Fruit fly (Drosophila melanogaster) whole organism, embryonic: ENCODE data around the gene Nin.

Experiments
- Abd-B ChIP-seq: fragments of 200-800 bp; sonication (Bioruptor generic); optimal IDR thresholded peaks from 2 replicates; lab custom pipeline; 2018; ENCODE audit warnings: missing biosample characterization, mild to moderate bottlenecking, missing genetic modification characterization, moderate library complexity
- B-H1 ChIP-seq: fragments of 200-800 bp; sonication (Bioruptor generic); IDR thresholded peaks from 3 replicates; pipeline ENCODE4 v1.3.6; 2022; ENCODE audit warnings: missing biosample characterization, missing genetic modification characterization
- CG1024 ChIP-seq: fragments of 200-800 bp; sonication (Bioruptor generic); IDR thresholded peaks from 2 replicates; pipeline ENCODE4 v1.3.6; 2022; ENCODE audit warnings: missing biosample characterization, missing genetic modification characterization
- CG10565 ChIP-seq: fragments of 200-800 bp; sonication (Bioruptor generic); optimal IDR thresholded peaks from 3 replicates; lab custom pipeline; 2016; ENCODE audit warnings: missing biosample characterization, mild to moderate bottlenecking, missing genetic modification characterization
- CG10979 ChIP-seq: fragments of 200-800 bp; sonication (Bioruptor generic); optimal IDR thresholded peaks from 2 replicates; lab custom pipeline; 2018; ENCODE audit warnings: missing biosample characterization, mild to moderate bottlenecking, missing genetic modification characterization, moderate library complexity
- CG12299 ChIP-seq: fragments of 200-800 bp; sonication (Bioruptor generic); optimal IDR thresholded peaks from 2 replicates; lab custom pipeline; 2018; ENCODE audit warnings: missing biosample characterization, mild to moderate bottlenecking, missing genetic modification characterization
- CG13775 ChIP-seq: fragments of 200-800 bp; sonication (Bioruptor generic); optimal IDR thresholded peaks from 3 replicates; lab custom pipeline; 2017; ENCODE audit warnings: missing biosample characterization, mild to moderate bottlenecking, missing genetic modification characterization
- CG1602 ChIP-seq: fragments of 200-800 bp; sonication (Bioruptor generic); optimal IDR thresholded peaks from 3 replicates; lab custom pipeline; 2016; ENCODE audit warnings: missing biosample characterization, missing genetic modification characterization
- CG17328 ChIP-seq: fragments of 200-800 bp; sonication (Bioruptor generic); IDR thresholded peaks from 2 replicates; pipeline ENCODE4 v1.3.6; 2022; ENCODE audit warnings: missing biosample characterization, missing genetic modification characterization
- CG18476 ChIP-seq: fragments of 200-800 bp; sonication (Bioruptor generic); optimal IDR thresholded peaks from 2 replicates; lab custom pipeline; 2016; ENCODE audit warnings: missing biosample characterization, mild to moderate bottlenecking, missing genetic modification characterization
- CG2199 ChIP-seq: fragments of 200-800 bp; sonication (Bioruptor generic); IDR thresholded peaks from 3 replicates; pipeline ENCODE4 v1.3.6; 2022; ENCODE audit warnings: missing biosample characterization, missing genetic modification characterization
- CG2202 ChIP-seq: fragments of 200-800 bp; sonication (Bioruptor generic); optimal IDR thresholded peaks from 2 replicates; lab custom pipeline; 2018; ENCODE audit warnings: missing biosample characterization, mild to moderate bottlenecking, missing genetic modification characterization
- CG5245 ChIP-seq: fragments of 200-800 bp; sonication (Bioruptor generic); optimal IDR thresholded peaks from 3 replicates; lab custom pipeline; 2016; ENCODE audit warnings: missing biosample characterization, missing genetic modification characterization
- CG6689 ChIP-seq: fragments of 200-800 bp; sonication (Bioruptor generic); IDR thresholded peaks from 2 replicates; pipeline ENCODE4 v1.3.6; 2022; ENCODE audit warnings: missing biosample characterization, missing genetic modification characterization
- CG7839 ChIP-seq: fragments of 200-800 bp; sonication (Bioruptor generic); optimal IDR thresholded peaks from 3 replicates; lab custom pipeline; 2018; ENCODE audit warnings: missing biosample characterization, mild to moderate bottlenecking, missing genetic modification characterization, moderate library complexity
- CG8478 ChIP-seq: fragments of >200 bp; optimal IDR thresholded peaks from 2 replicates; lab custom pipeline; 2018
- CG9609 ChIP-seq: fragments of 200-800 bp; sonication (Bioruptor generic); optimal IDR thresholded peaks from 3 replicates; lab custom pipeline; 2016; ENCODE audit warnings: missing biosample characterization, missing genetic modification characterization
- Dip3 ChIP-seq: fragments of 200-800 bp; sonication (Bioruptor generic); optimal IDR thresholded peaks from 3 replicates; lab custom pipeline; 2016; ENCODE audit warnings: missing biosample characterization, missing genetic modification characterization
- Dp ChIP-seq: fragments of 200-800 bp; sonication (Bioruptor generic); optimal IDR thresholded peaks from 2 replicates; lab custom pipeline; 2018; ENCODE audit warnings: missing biosample characterization, mild to moderate bottlenecking, missing genetic modification characterization, moderate library complexity
- ERR ChIP-seq: fragments of 200-800 bp; sonication (Bioruptor generic); optimal IDR thresholded peaks from 2 replicates; lab custom pipeline; 2016; ENCODE audit warnings: missing biosample characterization, missing genetic modification characterization
- Max ChIP-seq: fragments of 200-800 bp; sonication (Bioruptor generic); optimal IDR thresholded peaks from 2 replicates; lab custom pipeline; 2016; ENCODE audit warnings: missing biosample characterization, mild to moderate bottlenecking, missing genetic modification characterization
- Mrtf ChIP-seq: fragments of 200-800 bp; sonication (Bioruptor generic); IDR thresholded peaks from 3 replicates; pipeline ENCODE4 v1.3.6; 2022; ENCODE audit warnings: missing biosample characterization, missing genetic modification characterization
- Spps ChIP-seq: fragments of 200-800 bp; sonication (Bioruptor generic); optimal IDR thresholded peaks from 2 replicates; lab custom pipeline; 2018; ENCODE audit warnings: missing biosample characterization, mild to moderate bottlenecking, missing genetic modification characterization
- Usf ChIP-seq: fragments of 200-800 bp; sonication (Bioruptor generic); optimal IDR thresholded peaks from 2 replicates; lab custom pipeline; 2017; ENCODE audit warnings: missing genotype, missing biosample characterization, missing genetic modification characterization
- ato ChIP-seq: fragments of 200-800 bp; sonication (Bioruptor generic); IDR thresholded peaks from 2 replicates; pipeline ENCODE4 v1.3.6; 2022; ENCODE audit warnings: missing biosample characterization, missing genetic modification characterization; ENCODE audit not compliant: partially characterized antibody
- az2 ChIP-seq: fragments of 200-800 bp; sonication (Bioruptor generic); optimal IDR thresholded peaks from 3 replicates; lab custom pipeline; 2016; ENCODE audit warnings: missing biosample characterization, missing genetic modification characterization
- br ChIP-seq: fragments of >200 bp; optimal IDR thresholded peaks from 2 replicates; lab custom pipeline; 2017
- cad ChIP-seq: fragments of >200 bp; optimal IDR thresholded peaks from 2 replicates; lab custom pipeline; 2017; ENCODE audit warnings: missing biosample characterization, missing genetic modification characterization
- chm ChIP-seq: fragments of 200-800 bp; sonication (Bioruptor generic); IDR thresholded peaks from 2 replicates; pipeline ENCODE4 v1.3.6; 2022; ENCODE audit warnings: missing biosample characterization, missing genetic modification characterization
- dysf ChIP-seq: fragments of 200-800 bp; sonication (Bioruptor generic); IDR thresholded peaks from 3 replicates; pipeline ENCODE4 v1.3.6; 2022; ENCODE audit warnings: missing biosample characterization, missing genetic modification characterization
- eve ChIP-seq, 2 experiments: fragments of >200 bp; optimal IDR thresholded peaks; 2 replicates each; lab custom pipeline; 2017; ENCODE audit warnings: missing biosample characterization in 2 of 2, missing genetic modification characterization in 2 of 2
- insv ChIP-seq, 2 experiments: fragments of 200-800 bp; sonication (Bioruptor generic); optimal IDR thresholded peaks; 3 replicates each; lab custom pipeline; 2016 to 2018; ENCODE audit warnings: missing biosample characterization in 2 of 2, missing genetic modification characterization in 2 of 2
- jing ChIP-seq: fragments of 200-800 bp; sonication (Bioruptor generic); optimal IDR thresholded peaks from 2 replicates; lab custom pipeline; 2018; ENCODE audit warnings: missing biosample characterization, mild to moderate bottlenecking, missing genetic modification characterization
- klu ChIP-seq: fragments of 200-800 bp; sonication (Bioruptor generic); IDR thresholded peaks from 2 replicates; pipeline ENCODE4 v1.3.6; 2022; ENCODE audit warnings: missing biosample characterization, missing genetic modification characterization
- lbe ChIP-seq: fragments of 200-800 bp; sonication (Bioruptor generic); optimal IDR thresholded peaks from 2 replicates; lab custom pipeline; 2016; ENCODE audit warnings: missing biosample characterization, mild to moderate bottlenecking, missing genetic modification characterization
- lilli ChIP-seq: fragments of 200-800 bp; sonication (Bioruptor generic); optimal IDR thresholded peaks from 3 replicates; lab custom pipeline; 2016; ENCODE audit warnings: missing biosample characterization, missing genetic modification characterization
- mirr ChIP-seq: fragments of 200-800 bp; sonication (Bioruptor generic); optimal IDR thresholded peaks from 3 replicates; lab custom pipeline; 2018; ENCODE audit warnings: missing biosample characterization, mild to moderate bottlenecking, missing genetic modification characterization
- odd ChIP-seq: fragments of 200-800 bp; sonication (Bioruptor generic); optimal IDR thresholded peaks from 2 replicates; lab custom pipeline; 2017; ENCODE audit warnings: missing biosample characterization, mild to moderate bottlenecking, missing genetic modification characterization
- peb ChIP-seq: fragments of 200-800 bp; sonication (Bioruptor generic); IDR thresholded peaks from 2 replicates; pipeline ENCODE4 v1.3.6; 2022; ENCODE audit warnings: missing biosample characterization, missing genetic modification characterization
- pfk ChIP-seq: fragments of 200-800 bp; sonication (Bioruptor generic); optimal IDR thresholded peaks from 2 replicates; lab custom pipeline; 2018; ENCODE audit warnings: missing biosample characterization, mild to moderate bottlenecking, missing genetic modification characterization, moderate library complexity
- pho ChIP-seq: fragments of 200-800 bp; sonication (Bioruptor generic); optimal IDR thresholded peaks from 2 replicates; lab custom pipeline; 2016; ENCODE audit warnings: missing biosample characterization, missing genetic modification characterization
- pum ChIP-seq: fragments of 200-800 bp; sonication (Bioruptor generic); optimal IDR thresholded peaks from 2 replicates; lab custom pipeline; 2016; ENCODE audit warnings: missing biosample characterization, missing genetic modification characterization
- sc ChIP-seq, 3 experiments: fragments of >200 bp in 2 of 3; fragments of 200-800 bp in 1 of 3; sonication (Bioruptor generic) in 1 of 3; optimal IDR thresholded peaks; 2 replicates in 2 of 3; 3 replicates in 1 of 3; lab custom pipeline; 2017; ENCODE audit warnings: mild to moderate bottlenecking in 1 of 3, missing biosample characterization in 1 of 3, missing genetic modification characterization in 1 of 3, missing genetic modification reagents in 1 of 3
- schlank ChIP-seq: fragments of 200-800 bp; sonication (Bioruptor generic); optimal IDR thresholded peaks from 2 replicates; lab custom pipeline; 2018; ENCODE audit warnings: missing biosample characterization, mild to moderate bottlenecking, missing genetic modification characterization
- shn ChIP-seq: fragments of 200-800 bp; sonication (Bioruptor generic); optimal IDR thresholded peaks from 3 replicates; lab custom pipeline; 2016; ENCODE audit warnings: missing biosample characterization, missing genetic modification characterization
- so ChIP-seq: fragments of 200-800 bp; sonication (Bioruptor generic); IDR thresholded peaks from 3 replicates; pipeline ENCODE4 v1.3.6; 2022; ENCODE audit warnings: missing biosample characterization, missing genetic modification characterization
- tna ChIP-seq: fragments of 200-800 bp; sonication (Bioruptor generic); IDR thresholded peaks from 2 replicates; pipeline ENCODE4 v1.3.6; 2022; ENCODE audit warnings: missing biosample characterization, missing genetic modification characterization; ENCODE audit not compliant: partially characterized antibody
- trh ChIP-seq: fragments of 200-800 bp; sonication (Bioruptor generic); optimal IDR thresholded peaks from 2 replicates; lab custom pipeline; 2016; ENCODE audit warnings: missing biosample characterization, missing genetic modification characterization
- z ChIP-seq: fragments of 200-800 bp; sonication (Bioruptor generic); IDR thresholded peaks from 3 replicates; pipeline ENCODE4 v1.3.6; 2022; ENCODE audit warnings: missing biosample characterization, missing genetic modification characterization
- zen2 ChIP-seq: fragments of 200-800 bp; sonication (Bioruptor generic); IDR thresholded peaks from 3 replicates; pipeline ENCODE4 v1.3.6; 2022; ENCODE audit warnings: missing biosample characterization, missing genetic modification characterization; ENCODE audit not compliant: partially characterized antibody
- zfh2 ChIP-seq: fragments of 200-800 bp; sonication (Bioruptor generic); optimal IDR thresholded peaks from 2 replicates; lab custom pipeline; 2016; ENCODE audit warnings: missing biosample characterization, missing genetic modification characterization

Gene Nin

dm6 chr2L:5303044-5303904, 24.9 kb upstream of the Nin start (continued):
- TF ChIP-seq trh (no peak), CG2199 (GFP tag; lab: Robert Waterston, UW) (no peak), CG18476 (no peak), az2 (GFP tag; lab: Kevin White, UChicago) (no peak), Abd-B (no peak), shn (GFP tag; lab: Kevin White, UChicago) (no peak), CG7839 (tag; lab: Kevin White, UChicago) (peak; percentile 6), Usf (GFP tag; lab: Kevin White, UChicago) (no peak), sc (optimal IDR thresholded peaks at IDR 0.05; lab: Kevin White, UChicago) (no peak), sc (GFP tag; optimal IDR thresholded peaks at IDR 0.05; lab: Kevin White, UChicago) (no peak), CG2202 (peak; percentile 2), CG8478 (lab: Kevin White, UChicago) (peak; percentile 47), jing (no peak), tna (GFP tag; lab: Robert Waterston, UW) (no peak), cad (no peak), CG10979 (tag; lab: Kevin White, UChicago) (peak; percentile 69), CG5245 (GFP tag; lab: Kevin White, UChicago) (no peak), chm (GFP tag; lab: Robert Waterston, UW) (no peak), CG1602 (GFP tag; lab: Kevin White, UChicago) (no peak), lilli (GFP tag; lab: Kevin White, UChicago) (no peak), schlank (no peak), Mrtf (no peak), Spps (no peak), mirr (GFP tag; lab: Kevin White, UChicago) (peak; percentile 0), CG13775 (GFP tag; lab: Kevin White, UChicago) (no peak), pum (GFP tag; lab: Kevin White, UChicago) (no peak), Dp (GFP tag; lab: Kevin White, UChicago) (no peak), CG17328 (GFP tag; lab: Robert Waterston, UW) (no peak), klu (GFP tag; lab: Robert Waterston, UW) (no peak), eve (GFP tag; optimal IDR thresholded peaks at IDR 0.05; lab: Kevin White, UChicago) (no peak), B-H1 (GFP tag; lab: Robert Waterston, UW) (no peak), Max (GFP tag; lab: Kevin White, UChicago) (no peak), zen2 (no peak), Dip3 (no peak), insv (GFP tag; optimal IDR thresholded peaks at IDR 0.05; lab: Kevin White, UChicago) (no peak), CG12299 (tag; lab: Kevin White, UChicago) (no peak), br (lab: Kevin White, UChicago) (no peak), peb (GFP tag; lab: Robert Waterston, UW) (no peak), so (GFP tag; lab: Robert Waterston, UW) (no peak), CG10565 (GFP tag; lab: Kevin White, UChicago) (no peak), ato (GFP tag; lab: Robert Waterston, UW) (no peak), CG6689 (GFP tag; lab: Robert Waterston, UW) (no peak; the same call in 1 of the 2 replicates), CG1024 (GFP tag; lab: Robert Waterston, UW) (no peak), CG9609 (no peak), z (GFP tag; lab: Robert Waterston, UW) (no peak), zfh2 (no peak), pho (GFP tag; lab: Kevin White, UChicago) (no peak), ERR (GFP tag; lab: Kevin White, UChicago) (no peak), odd (GFP tag; lab: Kevin White, UChicago) (no peak), dysf (GFP tag; lab: Robert Waterston, UW) (0 out of 3 replicates have a peak, but pooled peaks have one; percentile 22), pfk (GFP tag; lab: Kevin White, UChicago) (no peak), lbe (GFP tag; lab: Kevin White, UChicago) (no peak)
